Fruit fly (Drosophila melanogaster) whole organism, wandering third instar larva: Measurements from ENCODE around the gene TwdlG.

ENCODE experiments used
- Dfd ChIP-seq: fragments of >200 bp; optimal IDR thresholded peaks from 2 replicates; lab custom pipeline; 2017; ENCODE audit warnings: missing biosample characterization, missing genetic modification characterization
- br ChIP-seq: fragments of 200-800 bp; sonication (Bioruptor generic); optimal IDR thresholded peaks from 2 replicates; lab custom pipeline; 2016; ENCODE audit warnings: missing biosample characterization, missing genetic modification characterization
- ey ChIP-seq: fragments of 200-800 bp; sonication (Bioruptor generic); optimal IDR thresholded peaks from 2 replicates; lab custom pipeline; 2016; ENCODE audit warnings: missing biosample characterization, missing genetic modification characterization
- lola ChIP-seq: fragments of >200 bp; optimal IDR thresholded peaks from 2 replicates; lab custom pipeline; 2017; ENCODE audit warnings: missing biosample characterization, missing genetic modification characterization
- usp ChIP-seq: fragments of >200 bp; optimal IDR thresholded peaks from 2 replicates; lab custom pipeline; 2017; ENCODE audit warnings: missing biosample characterization, missing genetic modification characterization

DNA sequence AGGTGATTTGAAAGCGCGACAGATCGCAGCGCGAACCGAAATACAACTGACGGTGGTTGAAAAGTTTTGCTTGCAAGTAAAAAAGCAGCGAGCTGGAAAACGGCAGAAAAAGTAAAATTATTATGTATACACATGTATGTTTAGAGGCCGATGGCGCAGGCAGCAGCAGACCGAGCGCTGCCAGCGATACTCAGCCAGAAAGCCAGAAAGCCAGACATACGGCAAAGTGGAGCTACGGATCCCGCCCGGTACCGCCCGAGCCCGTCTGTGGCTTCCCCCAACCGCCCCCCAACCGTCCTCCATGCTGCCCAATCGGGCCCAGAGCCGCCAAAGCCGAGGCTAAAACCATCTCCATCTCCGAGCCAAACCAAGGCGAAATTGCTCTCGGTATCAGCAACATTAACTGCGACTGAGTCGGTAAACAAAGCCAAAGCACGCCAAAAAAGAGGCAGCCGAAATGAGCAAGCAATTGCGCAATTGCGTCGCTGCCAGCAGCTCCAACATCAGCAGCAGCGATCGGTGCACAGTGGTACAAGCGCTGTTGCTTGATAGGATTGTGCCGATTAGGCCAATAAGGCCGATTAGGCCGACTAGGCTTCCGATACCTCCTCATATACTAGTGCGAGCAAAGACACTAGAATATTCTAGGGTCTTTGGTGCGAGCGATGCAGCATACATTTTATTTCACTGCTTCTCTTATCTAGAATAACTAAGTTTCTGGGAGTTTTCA, 35.7 kb downstream of the TwdlG start, which contains the start of gene CG14636:
- peak; percentile 68 for TF ChIP-seq ey (GFP tag; lab: Kevin White, UChicago)
- no peak for TF ChIP-seq usp (GFP tag; lab: Kevin White, UChicago)
- peak; percentile 61 for TF ChIP-seq br (GFP tag; lab: Kevin White, UChicago)
- TF ChIP-seq lola (GFP tag; lab: Kevin White, UChicago): no peak
- peak; percentile 81 for TF ChIP-seq Dfd (GFP tag; lab: Kevin White, UChicago)
